Worm (Caenorhabditis elegans): ENCODE data around the gene F35C8.8.

DNA sequence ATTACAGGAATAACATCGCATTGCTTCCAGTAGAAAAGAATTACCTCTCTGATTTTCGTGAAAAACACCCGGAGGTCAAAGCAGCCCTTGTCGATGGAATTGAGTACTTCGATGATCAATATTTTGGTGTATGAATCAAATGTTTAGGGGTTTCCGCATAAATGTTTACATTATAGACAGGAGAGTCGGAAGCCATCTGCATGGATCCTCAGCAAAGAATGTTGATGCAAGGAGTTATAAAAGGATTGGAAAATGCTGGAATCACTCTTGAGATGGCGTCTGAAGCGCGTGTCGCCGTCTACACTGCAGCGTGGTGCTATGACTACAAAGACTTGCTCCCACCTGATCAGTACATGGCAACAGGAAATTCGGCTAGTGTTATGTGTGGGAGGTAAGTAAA is 41.8 kb upstream of the F35C8.8 start, which contains the start of gene C41A3.2:
- TF ChIP-seq hmg-4 (GFP tag; optimal IDR thresholded peaks at IDR 0.05) (no peak), ama-1 (optimal IDR thresholded peaks at IDR 0.05) (no peak), B0310.2 (tag; optimal IDR thresholded peaks at IDR 0.05) (no peak), aly-1 (tag; optimal IDR thresholded peaks at IDR 0.05) (no peak), tbx-37 (GFP tag; conservative IDR thresholded peaks at IDR 0.05) (no peak)

Data from whole organism, early embryonic.